Worm (Caenorhabditis elegans): ENCODE data around the gene C31C9.6.

ce11 chrII:13641311-13641710, 20.6 kb downstream of the C31C9.6 start, which contains the start of gene fbxa-167:
- no peak for TF ChIP-seq med-1 (GFP tag; optimal IDR thresholded peaks at IDR 0.05; ENCODE audit: insufficient read depth)
- TF ChIP-seq ref-1 (GFP tag; conservative IDR thresholded peaks at IDR 0.05): no peak
- TF ChIP-seq T22C8.4 (GFP tag; IDR thresholded peaks at IDR 0.05): no peak
- no peak for TF ChIP-seq flt-1 (GFP tag; IDR thresholded peaks at IDR 0.05)
- no peak for TF ChIP-seq cog-1 (tag; optimal IDR thresholded peaks at IDR 0.05)
- TF ChIP-seq ztf-23 (GFP tag; IDR thresholded peaks at IDR 0.05): no peak
- TF ChIP-seq ztf-29 (GFP tag; IDR thresholded peaks at IDR 0.05): no peak
